Worm (Caenorhabditis elegans) whole organism, L2 larva: ENCODE measurements around the gene ZK154.6.

ENCODE experiments used
- C34F6.9 ChIP-seq: fragments of 150-350 bp; optimal IDR thresholded peaks from 2 replicates; lab custom pipeline; 2014; ENCODE audit warnings: missing biosample characterization, missing genetic modification characterization
- F13H6.1 ChIP-seq: sonication (generic microtip); optimal IDR thresholded peaks from 2 replicates; lab custom pipeline; 2016; ENCODE audit warnings: missing genetic modification characterization, missing compliant biosample characterization
- R02D3.7 ChIP-seq: fragments of 150-350 bp; optimal IDR thresholded peaks from 2 replicates; lab custom pipeline; 2014; ENCODE audit warnings: missing biosample characterization, missing genetic modification characterization
- Y55F3AM.14 ChIP-seq: fragments of 200-800 bp; sonication (Bioruptor generic); optimal IDR thresholded peaks from 2 replicates; lab custom pipeline; 2018; ENCODE audit warnings: mild to moderate bottlenecking, missing genetic modification characterization, missing compliant biosample characterization
- ZK546.5 ChIP-seq: sonication (generic microtip); optimal IDR thresholded peaks from 2 replicates; lab custom pipeline; 2017; ENCODE audit warnings: missing biosample characterization, missing genetic modification characterization
- alr-1 ChIP-seq: fragments of 150-350 bp; optimal IDR thresholded peaks from 2 replicates; lab custom pipeline; 2014; ENCODE audit warnings: missing biosample characterization, missing genetic modification characterization
- aly-2 ChIP-seq: fragments of 150-350 bp; optimal IDR thresholded peaks from 2 replicates; lab custom pipeline; 2014; ENCODE audit warnings: missing biosample characterization, missing genetic modification characterization
- ama-1 ChIP-seq: fragments of 150-350 bp; optimal IDR thresholded peaks from 2 replicates; lab custom pipeline; 2018; ENCODE audit warnings: inconsistent platforms
- blmp-1 ChIP-seq: sonication (generic microtip); optimal IDR thresholded peaks from 2 replicates; lab custom pipeline; 2017; ENCODE audit warnings: missing genetic modification characterization, mild to moderate bottlenecking, missing compliant biosample characterization, antibody characterized with exemption, moderate library complexity; ENCODE audit not compliant: insufficient read depth
- ceh-16 ChIP-seq: fragments of 150-350 bp; optimal IDR thresholded peaks from 2 replicates; lab custom pipeline; 2014; ENCODE audit warnings: missing biosample characterization, missing genetic modification characterization
- ceh-82 ChIP-seq: fragments of 150-350 bp; optimal IDR thresholded peaks from 2 replicates; lab custom pipeline; 2014; ENCODE audit warnings: missing biosample characterization, missing genetic modification characterization
- crh-2 ChIP-seq: sonication (generic microtip); optimal IDR thresholded peaks from 2 replicates; lab custom pipeline; 2017; ENCODE audit warnings: missing biosample characterization, missing genetic modification characterization
- dmd-4 ChIP-seq: sonication (generic microtip); optimal IDR thresholded peaks from 2 replicates; lab custom pipeline; 2017; ENCODE audit warnings: missing biosample characterization, missing genetic modification characterization
- egl-27 ChIP-seq: sonication (generic microtip); optimal IDR thresholded peaks from 3 replicates; lab custom pipeline; 2017; ENCODE audit warnings: missing biosample characterization, missing genetic modification reagents, missing genetic modification characterization
- elt-1 ChIP-seq: fragments of 150-350 bp; optimal IDR thresholded peaks from 2 replicates; lab custom pipeline; 2014; ENCODE audit warnings: missing biosample characterization, missing genetic modification characterization
- elt-3 ChIP-seq: sonication (generic microtip); optimal IDR thresholded peaks from 2 replicates; lab custom pipeline; 2017; ENCODE audit warnings: missing biosample characterization, missing genetic modification characterization
- fos-1 ChIP-seq: fragments of 150-350 bp; optimal IDR thresholded peaks from 2 replicates; lab custom pipeline; 2014; ENCODE audit warnings: missing biosample characterization, missing genetic modification characterization
- gmeb-1 ChIP-seq: fragments of 150-350 bp; optimal IDR thresholded peaks from 2 replicates; lab custom pipeline; 2014; ENCODE audit warnings: missing biosample characterization, missing genetic modification characterization
- lin-11 ChIP-seq: fragments of 150-350 bp; sonication (generic microtip); optimal IDR thresholded peaks from 2 replicates; lab custom pipeline; 2014; ENCODE audit warnings: missing biosample characterization, missing genetic modification characterization, inconsistent platforms, mixed read lengths
- lin-13 ChIP-seq: fragments of 150-350 bp; optimal IDR thresholded peaks from 2 replicates; lab custom pipeline; 2014; ENCODE audit warnings: missing biosample characterization, missing genetic modification reagents, missing genetic modification characterization
- lin-39 ChIP-seq: fragments of 150-350 bp; optimal IDR thresholded peaks from 2 replicates; lab custom pipeline; 2014; ENCODE audit warnings: missing biosample characterization, missing genetic modification reagents, missing genetic modification characterization
- lsy-2 ChIP-seq, 2 experiments: fragments of 150-350 bp in 1 of 2; sonication (generic microtip) in 1 of 2; optimal IDR thresholded peaks; 2 replicates each; lab custom pipeline; 2014 to 2017; ENCODE audit warnings: missing biosample characterization in 2 of 2, missing genetic modification characterization in 2 of 2
- mab-5 ChIP-seq: fragments of 150-350 bp; optimal IDR thresholded peaks from 2 replicates; lab custom pipeline; 2014; ENCODE audit warnings: missing biosample characterization, missing genetic modification characterization
- mbf-1 ChIP-seq: sonication (generic microtip); optimal IDR thresholded peaks from 2 replicates; lab custom pipeline; 2017; ENCODE audit warnings: missing biosample characterization, missing genetic modification characterization
- mdl-1 ChIP-seq, 2 experiments: fragments of 150-350 bp in 1 of 2; sonication (generic microtip) in 1 of 2; optimal IDR thresholded peaks; 2 replicates each; lab custom pipeline; 2017; ENCODE audit warnings: missing biosample characterization in 2 of 2, missing genetic modification characterization in 2 of 2
- nhr-10 ChIP-seq: sonication (generic microtip); optimal IDR thresholded peaks from 2 replicates; lab custom pipeline; 2017; ENCODE audit warnings: missing biosample characterization, missing genetic modification characterization
- nhr-11 ChIP-seq: fragments of 150-350 bp; optimal IDR thresholded peaks from 2 replicates; lab custom pipeline; 2014; ENCODE audit warnings: missing biosample characterization, missing genetic modification characterization
- nhr-12 ChIP-seq: fragments of 150-350 bp; optimal IDR thresholded peaks from 2 replicates; lab custom pipeline; 2014; ENCODE audit warnings: missing biosample characterization, missing genetic modification characterization
- nhr-129 ChIP-seq: fragments of 150-350 bp; optimal IDR thresholded peaks from 2 replicates; lab custom pipeline; 2014; ENCODE audit warnings: missing biosample characterization, missing genetic modification characterization
- nhr-21 ChIP-seq: fragments of 150-350 bp; optimal IDR thresholded peaks from 2 replicates; lab custom pipeline; 2014; ENCODE audit warnings: missing biosample characterization, missing genetic modification characterization
- nhr-23 ChIP-seq: fragments of 150-350 bp; optimal IDR thresholded peaks from 2 replicates; lab custom pipeline; 2014; ENCODE audit warnings: missing biosample characterization, missing genetic modification reagents, missing genetic modification characterization
- nhr-237 ChIP-seq: fragments of 150-350 bp; optimal IDR thresholded peaks from 2 replicates; lab custom pipeline; 2014; ENCODE audit warnings: missing biosample characterization, missing genetic modification characterization
- nhr-25 ChIP-seq: fragments of 150-350 bp; sonication (generic microtip); optimal IDR thresholded peaks from 3 replicates; lab custom pipeline; 2014; ENCODE audit warnings: missing biosample characterization, missing genetic modification characterization
- nhr-6 ChIP-seq: fragments of 150-350 bp; optimal IDR thresholded peaks from 2 replicates; lab custom pipeline; 2014; ENCODE audit warnings: missing biosample characterization, missing genetic modification characterization
- nhr-77 ChIP-seq: fragments of 150-350 bp; optimal IDR thresholded peaks from 2 replicates; lab custom pipeline; 2014; ENCODE audit warnings: missing biosample characterization, missing genetic modification characterization
- peb-1 ChIP-seq: fragments of 150-350 bp; optimal IDR thresholded peaks from 2 replicates; lab custom pipeline; 2014; ENCODE audit warnings: missing biosample characterization, missing genetic modification characterization
- sem-4 ChIP-seq: fragments of 150-350 bp; optimal IDR thresholded peaks from 2 replicates; lab custom pipeline; 2014; ENCODE audit warnings: missing biosample characterization, missing genetic modification reagents, missing genetic modification characterization
- skn-1 ChIP-seq: sonication (generic microtip); optimal IDR thresholded peaks from 2 replicates; lab custom pipeline; 2017; ENCODE audit warnings: missing biosample characterization, missing genetic modification characterization
- sma-3 ChIP-seq: sonication (generic microtip); optimal IDR thresholded peaks from 2 replicates; lab custom pipeline; 2016; ENCODE audit warnings: missing genetic modification reagents, missing genetic modification characterization, missing compliant biosample characterization
- sma-9 ChIP-seq, 2 experiments: fragments of 150-350 bp in 1 of 2; sonication (generic microtip) in 1 of 2; optimal IDR thresholded peaks; 2 replicates each; lab custom pipeline; 2014 to 2016; ENCODE audit warnings: missing genetic modification characterization in 2 of 2, mild to moderate bottlenecking in 1 of 2, missing biosample characterization in 1 of 2, missing compliant biosample characterization in 1 of 2, missing genetic modification reagents in 1 of 2, moderate library complexity in 1 of 2
- snpc-4 ChIP-seq: fragments of 150-350 bp; optimal IDR thresholded peaks from 2 replicates; lab custom pipeline; 2014; ENCODE audit warnings: missing biosample characterization, missing genetic modification characterization
- unc-39 ChIP-seq: fragments of 150-350 bp; optimal IDR thresholded peaks from 2 replicates; lab custom pipeline; 2014; ENCODE audit warnings: missing biosample characterization, missing genetic modification characterization
- unc-55 ChIP-seq: fragments of 150-350 bp; sonication (generic microtip); optimal IDR thresholded peaks from 3 replicates; lab custom pipeline; 2014; ENCODE audit warnings: missing biosample characterization, missing genetic modification reagents, missing genetic modification characterization
- unc-62 ChIP-seq: fragments of 150-350 bp; optimal IDR thresholded peaks from 2 replicates; lab custom pipeline; 2014; ENCODE audit warnings: missing biosample characterization, missing genetic modification reagents, missing genetic modification characterization
- zag-1 ChIP-seq: fragments of 150-350 bp; optimal IDR thresholded peaks from 2 replicates; lab custom pipeline; 2014; ENCODE audit warnings: missing biosample characterization, missing genetic modification characterization
- ztf-1 ChIP-seq: fragments of 200-800 bp; sonication (Bioruptor generic); conservative IDR thresholded peaks from 2 replicates; pipeline ENCODE4 v1.3.6; 2022; ENCODE audit warnings: missing genetic modification characterization, missing compliant biosample characterization
- ztf-11 ChIP-seq: sonication (generic microtip); optimal IDR thresholded peaks from 2 replicates; lab custom pipeline; 2017; ENCODE audit warnings: missing biosample characterization, missing genetic modification characterization
- ztf-4 ChIP-seq: fragments of 150-350 bp; optimal IDR thresholded peaks from 2 replicates; lab custom pipeline; 2014; ENCODE audit warnings: missing biosample characterization, missing genetic modification characterization

ZK154.6 gene

DNA sequence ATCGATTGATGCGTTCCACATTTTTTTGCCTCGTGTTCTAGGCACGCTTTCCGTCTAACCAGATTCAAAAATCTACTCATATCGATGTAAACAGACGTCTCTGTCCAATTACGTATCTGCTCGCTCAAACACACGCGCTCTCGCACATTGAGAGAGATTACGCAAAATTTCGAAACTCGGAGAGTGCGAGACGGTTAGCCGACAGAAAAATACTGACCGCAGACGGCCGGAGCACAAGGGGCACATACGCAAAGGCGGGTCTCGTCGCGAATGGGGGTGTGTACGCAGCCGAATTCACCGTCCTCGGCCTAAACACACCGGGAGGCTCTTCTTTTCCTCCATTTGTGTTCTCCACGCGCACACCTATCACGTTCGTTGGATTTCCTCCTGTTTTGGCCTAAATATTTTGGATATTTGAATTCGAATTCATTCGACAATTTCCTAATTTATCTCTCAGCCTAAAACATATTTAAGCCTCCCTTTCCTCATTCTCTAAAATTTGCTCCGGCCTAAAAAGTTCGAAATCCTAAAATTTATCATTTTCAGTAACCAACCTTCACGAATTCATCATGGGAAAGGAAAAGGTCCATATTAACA is 29.8 kb upstream of the ZK154.6 start, which contains the start of gene eef-1A.2:
TSS of gene eef-1A.2 (plus strand) at position 547 of the 597 bp plus-strand sequence.
- TF ChIP-seq elt-3 (tag; lab: Kevin White, UChicago): no peak
- peak; percentile 97 for TF ChIP-seq crh-2 (tag; lab: Kevin White, UChicago)
- TF ChIP-seq aly-2 (tag; lab: Kevin White, UChicago): no peak
- peak; percentile 96 for TF ChIP-seq nhr-21 (tag; lab: Kevin White, UChicago)
- TF ChIP-seq alr-1: peak; percentile 89
- no peak for TF ChIP-seq ztf-1
- TF ChIP-seq nhr-23 (tag; lab: Kevin White, UChicago): no peak
- TF ChIP-seq egl-27 (tag; lab: Kevin White, UChicago): peak; percentile 96
- TF ChIP-seq fos-1: peak; percentile 81
- TF ChIP-seq C34F6.9: peak; percentile 100
- peak; percentile 90 for TF ChIP-seq Y55F3AM.14 (GFP tag; lab: Kevin White, UChicago)
- peak; percentile 87 to 98 for TF ChIP-seq mdl-1 (tag; optimal IDR thresholded peaks at IDR 0.05; lab: Kevin White, UChicago)
- peak; percentile 88 for TF ChIP-seq ceh-82 (tag; lab: Kevin White, UChicago)
- peak; percentile 93 for TF ChIP-seq unc-55 (GFP tag; lab: Kevin White, UChicago)
- TF ChIP-seq ztf-4 (tag; lab: Kevin White, UChicago): peak; percentile 87
- peak; percentile 95 for TF ChIP-seq F13H6.1 (tag; lab: Kevin White, UChicago)
- TF ChIP-seq zag-1 (tag; lab: Kevin White, UChicago): peak; percentile 96
- peak; percentile 95 for TF ChIP-seq sma-9 (GFP tag; optimal IDR thresholded peaks at IDR 0.05; lab: Kevin White, UChicago)
- no peak for TF ChIP-seq sma-9 (tag; optimal IDR thresholded peaks at IDR 0.05; lab: Kevin White, UChicago)
- no peak for TF ChIP-seq dmd-4
- no peak for TF ChIP-seq peb-1 (tag; lab: Kevin White, UChicago)
- peak; percentile 60 for TF ChIP-seq mab-5 (tag; lab: Kevin White, UChicago)
- no peak for TF ChIP-seq mbf-1 (tag; lab: Kevin White, UChicago)
- peak; percentile 23 for TF ChIP-seq unc-62
- TF ChIP-seq sem-4 (tag; lab: Kevin White, UChicago): peak; percentile 90
- TF ChIP-seq blmp-1 (tag; lab: Kevin White, UChicago): peak; percentile 76
- peak; percentile 34 for TF ChIP-seq nhr-77 (tag; lab: Kevin White, UChicago)
- TF ChIP-seq nhr-11 (tag; lab: Kevin White, UChicago): no peak
- peak; percentile 94 for TF ChIP-seq lin-13 (GFP tag; lab: Kevin White, UChicago)
- peak; percentile 67 for TF ChIP-seq snpc-4 (tag; lab: Kevin White, UChicago)
- peak; percentile 85 for TF ChIP-seq ama-1 (lab: Kevin White, UChicago)
- TF ChIP-seq nhr-237 (tag; lab: Kevin White, UChicago): no peak
- TF ChIP-seq skn-1 (tag; lab: Kevin White, UChicago): no peak
- no peak for TF ChIP-seq nhr-12
- peak; percentile 83 to 92 for TF ChIP-seq lsy-2 (tag; optimal IDR thresholded peaks at IDR 0.05; lab: Kevin White, UChicago)
- no peak for TF ChIP-seq ztf-11 (tag; lab: Kevin White, UChicago)
- peak; percentile 85 for TF ChIP-seq ceh-16 (tag; lab: Kevin White, UChicago)
- TF ChIP-seq unc-39 (tag; lab: Kevin White, UChicago): no peak
- peak; percentile 78 for TF ChIP-seq gmeb-1
- TF ChIP-seq lin-11: peak; percentile 99
- TF ChIP-seq R02D3.7 (tag; lab: Kevin White, UChicago): no peak
- peak; percentile 100 for TF ChIP-seq nhr-129
- peak; percentile 96 for TF ChIP-seq sma-3
- TF ChIP-seq ZK546.5 (tag; lab: Kevin White, UChicago): peak; percentile 44
- TF ChIP-seq nhr-10 (tag; lab: Kevin White, UChicago): peak; percentile 66
- TF ChIP-seq lin-39 (tag; lab: Kevin White, UChicago): no peak
- peak; percentile 87 for TF ChIP-seq nhr-6 (tag; lab: Kevin White, UChicago)
- no peak for TF ChIP-seq elt-1
- TF ChIP-seq nhr-25: peak; percentile 91
- TF ChIP-seq, all 48 proteins: peak for 32
